Worm (Caenorhabditis elegans): ENCODE data around the gene acly-2.

The acly-2 gene

DNA sequence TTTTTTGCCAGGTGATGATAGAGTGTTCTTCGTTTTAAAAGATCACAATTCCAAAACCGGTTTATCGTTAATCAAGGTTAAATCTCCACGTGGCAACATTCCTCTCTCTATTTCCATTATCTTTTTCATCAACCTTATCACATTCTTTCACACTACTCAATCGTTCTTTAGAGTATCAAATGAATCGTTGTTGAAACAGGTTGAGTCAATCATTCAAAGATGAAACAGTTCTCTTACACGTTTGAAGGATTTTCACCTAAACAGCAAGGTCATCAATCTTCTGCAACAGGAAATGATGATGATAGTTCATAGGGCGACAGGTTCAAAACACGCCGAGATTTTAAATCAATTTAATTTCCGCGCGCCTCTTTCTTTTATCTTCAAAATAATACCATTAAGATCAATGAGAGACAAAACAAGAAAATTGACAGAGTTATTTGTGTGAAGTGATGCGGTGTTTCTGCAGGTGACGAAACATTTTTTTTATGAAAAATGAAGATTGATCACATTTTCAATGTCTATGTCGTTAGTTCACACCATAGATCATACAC is 35.0 kb upstream of the acly-2 start:
- TF ChIP-seq nhr-21 (tag; optimal IDR thresholded peaks at IDR 0.05): peak; percentile 98
- TF ChIP-seq nhr-23 (tag; optimal IDR thresholded peaks at IDR 0.05): peak; percentile 8
- no peak for TF ChIP-seq ztf-11 (tag; optimal IDR thresholded peaks at IDR 0.05)
- peak; percentile 67 for TF ChIP-seq nhr-129 (tag; optimal IDR thresholded peaks at IDR 0.05)
- TF ChIP-seq fos-1 (tag; optimal IDR thresholded peaks at IDR 0.05): peak; percentile 74
- TF ChIP-seq snpc-4 (tag; optimal IDR thresholded peaks at IDR 0.05): no peak
- no peak for TF ChIP-seq ztf-1 (GFP tag; conservative IDR thresholded peaks at IDR 0.05)
- TF ChIP-seq gmeb-1 (tag; optimal IDR thresholded peaks at IDR 0.05): peak; percentile 49
- TF ChIP-seq mab-5 (tag; optimal IDR thresholded peaks at IDR 0.05): peak; percentile 77
- TF ChIP-seq crh-2 (tag; optimal IDR thresholded peaks at IDR 0.05): peak; percentile 99
- no peak for TF ChIP-seq unc-39 (tag; optimal IDR thresholded peaks at IDR 0.05)
- TF ChIP-seq elt-3 (tag; optimal IDR thresholded peaks at IDR 0.05): no peak
- TF ChIP-seq mdl-1 (tag; optimal IDR thresholded peaks at IDR 0.05): peak; percentile 75 to 89
- no peak for TF ChIP-seq nhr-237 (tag; optimal IDR thresholded peaks at IDR 0.05)
- peak; percentile 35 for TF ChIP-seq unc-62 (GFP tag; optimal IDR thresholded peaks at IDR 0.05)
- TF ChIP-seq ceh-16 (tag; optimal IDR thresholded peaks at IDR 0.05): peak; percentile 80
- peak; percentile 62 for TF ChIP-seq ztf-4 (tag; optimal IDR thresholded peaks at IDR 0.05)
- peak; percentile 96 for TF ChIP-seq sma-3 (GFP tag; optimal IDR thresholded peaks at IDR 0.05)
- TF ChIP-seq lsy-2 (tag; optimal IDR thresholded peaks at IDR 0.05): peak in 1 of 2 experiments; percentile 61
- peak; percentile 87 for TF ChIP-seq blmp-1 (tag; optimal IDR thresholded peaks at IDR 0.05; ENCODE audit: insufficient read depth)
- TF ChIP-seq Y55F3AM.14 (GFP tag; optimal IDR thresholded peaks at IDR 0.05): peak; percentile 72
- peak; percentile 92 for TF ChIP-seq egl-27 (tag; optimal IDR thresholded peaks at IDR 0.05)
- no peak for TF ChIP-seq ama-1 (optimal IDR thresholded peaks at IDR 0.05)
- peak; percentile 38 for TF ChIP-seq nhr-10 (tag; optimal IDR thresholded peaks at IDR 0.05)
- TF ChIP-seq skn-1 (tag; optimal IDR thresholded peaks at IDR 0.05): no peak
- no peak for TF ChIP-seq mbf-1 (tag; optimal IDR thresholded peaks at IDR 0.05)
- peak; percentile 37 for TF ChIP-seq C34F6.9 (tag; optimal IDR thresholded peaks at IDR 0.05)
- TF ChIP-seq sma-9 (GFP tag; optimal IDR thresholded peaks at IDR 0.05): peak; percentile 98
- TF ChIP-seq sma-9 (tag; optimal IDR thresholded peaks at IDR 0.05): peak; percentile 51
- TF ChIP-seq nhr-25 (tag; optimal IDR thresholded peaks at IDR 0.05): peak; percentile 99
- peak; percentile 69 for TF ChIP-seq F13H6.1 (tag; optimal IDR thresholded peaks at IDR 0.05)

DNA sequence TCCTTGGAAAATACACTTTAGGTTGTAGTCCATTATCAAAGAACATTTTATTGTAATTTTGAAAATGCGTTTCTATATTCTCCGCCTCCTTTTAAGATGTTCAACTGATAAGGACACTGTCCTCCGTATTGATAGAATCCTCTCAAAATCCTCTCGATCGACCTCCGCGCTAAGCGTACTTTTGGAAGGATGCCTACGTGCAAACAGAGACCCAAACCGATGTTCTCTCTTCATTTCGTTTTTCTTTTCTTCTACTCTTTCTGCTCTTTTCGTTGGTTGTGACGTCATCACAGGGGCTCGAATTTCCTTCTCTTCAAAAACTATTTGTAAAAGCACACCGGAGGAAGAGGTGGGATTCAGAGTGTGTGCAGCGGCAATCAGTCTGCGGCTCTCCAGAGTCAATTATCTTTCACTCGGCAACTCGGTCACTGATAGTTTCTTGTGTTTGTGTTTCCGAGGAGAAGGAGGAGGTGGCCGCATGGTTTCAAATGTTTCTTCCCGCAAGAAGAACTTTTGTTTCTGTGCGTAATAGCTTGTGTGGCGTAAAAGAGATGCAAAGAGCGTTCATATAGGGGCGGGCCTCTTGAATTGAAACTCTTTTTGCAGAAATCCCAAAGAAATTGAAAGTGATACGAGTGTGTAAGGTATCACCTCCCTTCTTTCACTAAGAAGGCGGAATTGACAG is 33.7 kb upstream of the acly-2 start, which contains the start of gene C34B4.2:
Gene C34B4.2, plus strand, starts transcription at position 614 of the 685 bp plus-strand sequence.
- TF ChIP-seq egl-27 (tag; optimal IDR thresholded peaks at IDR 0.05) (peak; percentile 1), mdl-1 (tag; optimal IDR thresholded peaks at IDR 0.05) (peak in 1 of 2 experiments; percentile 20), nhr-237 (tag; optimal IDR thresholded peaks at IDR 0.05) (no peak), unc-55 (GFP tag; optimal IDR thresholded peaks at IDR 0.05) (peak; percentile 35), nhr-11 (tag; optimal IDR thresholded peaks at IDR 0.05) (no peak), lsy-2 (tag; optimal IDR thresholded peaks at IDR 0.05) (peak in 1 of 2 experiments; percentile 65), mbf-1 (tag; optimal IDR thresholded peaks at IDR 0.05) (no peak), nhr-25 (tag; optimal IDR thresholded peaks at IDR 0.05) (peak; percentile 45), ztf-11 (tag; optimal IDR thresholded peaks at IDR 0.05) (no peak), lin-13 (GFP tag; optimal IDR thresholded peaks at IDR 0.05) (peak; percentile 44), nhr-12 (tag; optimal IDR thresholded peaks at IDR 0.05) (no peak), nhr-129 (tag; optimal IDR thresholded peaks at IDR 0.05) (peak; percentile 93), F13H6.1 (tag; optimal IDR thresholded peaks at IDR 0.05) (peak; percentile 96), ama-1 (optimal IDR thresholded peaks at IDR 0.05) (peak; percentile 36), mab-5 (tag; optimal IDR thresholded peaks at IDR 0.05) (peak; percentile 59), blmp-1 (tag; optimal IDR thresholded peaks at IDR 0.05; ENCODE audit: insufficient read depth) (peak; percentile 54), nhr-10 (tag; optimal IDR thresholded peaks at IDR 0.05) (no peak), fos-1 (tag; optimal IDR thresholded peaks at IDR 0.05) (peak; percentile 55), ZK546.5 (tag; optimal IDR thresholded peaks at IDR 0.05) (no peak), lin-39 (tag; optimal IDR thresholded peaks at IDR 0.05) (no peak), nhr-23 (tag; optimal IDR thresholded peaks at IDR 0.05) (no peak), sma-9 (GFP tag; optimal IDR thresholded peaks at IDR 0.05) (peak; percentile 82), sma-9 (tag; optimal IDR thresholded peaks at IDR 0.05) (no peak), unc-62 (GFP tag; optimal IDR thresholded peaks at IDR 0.05) (peak; percentile 13), ceh-82 (tag; optimal IDR thresholded peaks at IDR 0.05) (no peak), ceh-16 (tag; optimal IDR thresholded peaks at IDR 0.05) (no peak), elt-3 (tag; optimal IDR thresholded peaks at IDR 0.05) (no peak), dmd-4 (tag; optimal IDR thresholded peaks at IDR 0.05) (no peak), sma-3 (GFP tag; optimal IDR thresholded peaks at IDR 0.05) (peak; percentile 7), crh-2 (tag; optimal IDR thresholded peaks at IDR 0.05) (peak; percentile 82), gmeb-1 (tag; optimal IDR thresholded peaks at IDR 0.05) (no peak), nhr-77 (tag; optimal IDR thresholded peaks at IDR 0.05) (no peak), Y55F3AM.14 (GFP tag; optimal IDR thresholded peaks at IDR 0.05) (peak; percentile 77), elt-1 (tag; optimal IDR thresholded peaks at IDR 0.05) (no peak), ztf-4 (tag; optimal IDR thresholded peaks at IDR 0.05) (peak; percentile 58), nhr-6 (tag; optimal IDR thresholded peaks at IDR 0.05) (no peak), R02D3.7 (tag; optimal IDR thresholded peaks at IDR 0.05) (no peak), aly-2 (tag; optimal IDR thresholded peaks at IDR 0.05) (no peak), sem-4 (tag; optimal IDR thresholded peaks at IDR 0.05) (peak; percentile 76), alr-1 (tag; optimal IDR thresholded peaks at IDR 0.05) (no peak), snpc-4 (tag; optimal IDR thresholded peaks at IDR 0.05) (no peak), peb-1 (tag; optimal IDR thresholded peaks at IDR 0.05) (no peak), nhr-21 (tag; optimal IDR thresholded peaks at IDR 0.05) (peak; percentile 13)
